Worm (Caenorhabditis elegans): ENCODE measurements around the gene dlc-4.

Gene dlc-4

ce11 chrIV:16491411-16492036 is 48.5 kb downstream of the dlc-4 start (continued):
- TF ChIP-seq nhr-120 (GFP tag; IDR thresholded peaks at IDR 0.05) = no peak
- no peak for TF ChIP-seq dpl-1 (GFP tag; optimal IDR thresholded peaks at IDR 0.05)
- no peak for TF ChIP-seq F37B4.10 (GFP tag; IDR thresholded peaks at IDR 0.05)
- no peak for TF ChIP-seq ccch-3 (GFP tag; optimal IDR thresholded peaks at IDR 0.05)
- TF ChIP-seq F52B5.7 (tag; optimal IDR thresholded peaks at IDR 0.05) = no peak
- TF ChIP-seq aptf-3 (GFP tag; IDR thresholded peaks at IDR 0.05) = no peak
- TF ChIP-seq nfya-2 (GFP tag; IDR thresholded peaks at IDR 0.05) = no peak
- 0 out of 2 replicates have a peak, but pooled peaks have one; percentile 26 for TF ChIP-seq Y53G8AR.9 (GFP tag; conservative IDR thresholded peaks at IDR 0.05)
- no peak for TF ChIP-seq bed-1 (GFP tag; IDR thresholded peaks at IDR 0.05)
- TF ChIP-seq K12H6.12 (tag; optimal IDR thresholded peaks at IDR 0.05) = peak; percentile 82
- no peak for TF ChIP-seq F33H1.4 (GFP tag; IDR thresholded peaks at IDR 0.05)
- no peak for TF ChIP-seq nfya-1 (tag; optimal IDR thresholded peaks at IDR 0.05; ENCODE audit: borderline replicate concordance, insufficient read depth)
- TF ChIP-seq T07F8.4 (tag; optimal IDR thresholded peaks at IDR 0.05) = no peak
- TF ChIP-seq ztf-28 (GFP tag; IDR thresholded peaks at IDR 0.05) = no peak
- TF ChIP-seq ceh-58 (GFP tag; IDR thresholded peaks at IDR 0.05) = no peak
- peak; percentile 49 for TF ChIP-seq zfh-2 (GFP tag; conservative IDR thresholded peaks at IDR 0.05)
- TF ChIP-seq tbp1 (GFP tag; optimal IDR thresholded peaks at IDR 0.05) = peak; percentile 37
- no peak for TF ChIP-seq C06A6.2 (GFP tag; conservative IDR thresholded peaks at IDR 0.05)
- no peak for TF ChIP-seq rpc-1 (optimal IDR thresholded peaks at IDR 0.05)
- TF ChIP-seq rpc-1 (tag; optimal IDR thresholded peaks at IDR 0.05) = no peak
- no peak for TF ChIP-seq let-526 (GFP tag; IDR thresholded peaks at IDR 0.05)
- TF ChIP-seq T26A5.8 (tag; optimal IDR thresholded peaks at IDR 0.05) = no peak
- 0 out of 2 replicates have a peak, but pooled peaks have one; percentile 29 for TF ChIP-seq ekl-4 (GFP tag; IDR thresholded peaks at IDR 0.05)
- TF ChIP-seq F55B11.4 (tag; optimal IDR thresholded peaks at IDR 0.05; ENCODE audit: borderline replicate concordance, insufficient read depth) = no peak
- no peak for TF ChIP-seq C17E4.6 (GFP tag; IDR thresholded peaks at IDR 0.05)
- no peak for TF ChIP-seq unc-130 (GFP tag; optimal IDR thresholded peaks at IDR 0.05)
- no peak for TF ChIP-seq aptf-2 (GFP tag; conservative IDR thresholded peaks at IDR 0.05)

DNA sequence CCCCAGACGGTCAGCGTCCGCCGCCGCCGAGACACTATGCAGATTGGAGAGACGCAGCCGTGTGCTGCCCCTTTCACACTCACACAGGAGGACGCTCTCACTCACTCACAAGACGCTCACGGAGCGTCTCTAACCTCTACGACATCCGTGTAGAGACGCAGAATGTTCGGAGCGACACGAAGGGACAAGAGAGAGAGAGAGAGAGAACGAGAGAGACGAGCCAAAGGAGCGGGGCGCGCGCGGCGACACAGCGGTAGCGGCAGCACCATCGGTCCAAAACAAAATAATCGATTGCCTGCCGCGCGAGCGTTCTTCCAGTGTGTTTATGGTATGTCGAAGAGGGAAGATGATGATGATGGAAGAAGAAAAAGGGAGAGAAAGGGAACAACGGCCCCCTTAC is 49.3 kb downstream of the dlc-4 start:
- TF ChIP-seq T26A5.8 (tag; optimal IDR thresholded peaks at IDR 0.05) (no peak), ama-1 (optimal IDR thresholded peaks at IDR 0.05) (no peak), ama-1 (GFP tag; optimal IDR thresholded peaks at IDR 0.05) (no peak), B0035.1 (tag; optimal IDR thresholded peaks at IDR 0.05) (peak; percentile 5), F33H1.4 (GFP tag; IDR thresholded peaks at IDR 0.05) (no peak), xnd-1 (tag; optimal IDR thresholded peaks at IDR 0.05) (no peak), snpc-1.1 (tag; optimal IDR thresholded peaks at IDR 0.05; ENCODE audit: insufficient read depth) (no peak), him-1 (tag; optimal IDR thresholded peaks at IDR 0.05) (no peak), tlf-1 (GFP tag; optimal IDR thresholded peaks at IDR 0.05) (peak; percentile 33), nfyb-1 (GFP tag; IDR thresholded peaks at IDR 0.05) (peak; percentile 73), lsy-27 (tag; optimal IDR thresholded peaks at IDR 0.05; ENCODE audit: borderline replicate concordance, insufficient read depth) (no peak), dox-1 (GFP tag; IDR thresholded peaks at IDR 0.05) (peak; percentile 80), ztf-18 (tag; optimal IDR thresholded peaks at IDR 0.05) (no peak), unc-130 (GFP tag; optimal IDR thresholded peaks at IDR 0.05) (no peak), ztf-28 (GFP tag; IDR thresholded peaks at IDR 0.05) (no peak), mcd-1 (GFP tag; IDR thresholded peaks at IDR 0.05) (peak; percentile 59), pha-4 (tag; optimal IDR thresholded peaks at IDR 0.05) (no peak), pbrm-1 (GFP tag; IDR thresholded peaks at IDR 0.05) (peak; percentile 86), F23B12.7 (tag; optimal IDR thresholded peaks at IDR 0.05; ENCODE audit: insufficient read depth) (peak; percentile 11), F49E8.2 (tag; optimal IDR thresholded peaks at IDR 0.05; ENCODE audit: insufficient read depth) (no peak), hmg-1.2 (GFP tag; IDR thresholded peaks at IDR 0.05) (peak; percentile 95), attf-3 (GFP tag; conservative IDR thresholded peaks at IDR 0.05) (0 out of 2 replicates have a peak, but pooled peaks have one; percentile 34), dpff-1 (tag; optimal IDR thresholded peaks at IDR 0.05) (no peak), ceh-40 (GFP tag; IDR thresholded peaks at IDR 0.05) (no peak), nhr-179 (tag; optimal IDR thresholded peaks at IDR 0.05) (no peak), atf-7 (tag; optimal IDR thresholded peaks at IDR 0.05) (peak; percentile 72)

Measured in whole organism, young adult.